Worm (Caenorhabditis elegans) whole organism, mixed stage, embryonic: ENCODE measurements around the gene sma-2.

ENCODE experiments used
- M03D4.4 ChIP-seq: sonication (generic microtip); optimal IDR thresholded peaks from 2 replicates; lab custom pipeline; 2017; ENCODE audit warnings: mild to moderate bottlenecking, missing genetic modification characterization, missing compliant biosample characterization
- bed-3 ChIP-seq: fragments of 200-800 bp; sonication (Bioruptor generic); optimal IDR thresholded peaks from 3 replicates; lab custom pipeline; 2018; ENCODE audit warnings: mild to moderate bottlenecking, missing genetic modification characterization, moderate library complexity, missing compliant biosample characterization
- ceh-39 ChIP-seq: fragments of 150-350 bp; optimal IDR thresholded peaks from 2 replicates; lab custom pipeline; 2014; ENCODE audit warnings: missing biosample characterization, missing genetic modification characterization
- ceh-43 ChIP-seq: fragments of 200-800 bp; sonication (Bioruptor generic); optimal IDR thresholded peaks from 2 replicates; lab custom pipeline; 2018; ENCODE audit warnings: mild to moderate bottlenecking, missing genetic modification characterization, moderate library complexity, missing compliant biosample characterization
- ceh-83 ChIP-seq: fragments of 200-800 bp; sonication (Bioruptor generic); optimal IDR thresholded peaks from 2 replicates; lab custom pipeline; 2018; ENCODE audit warnings: mild to moderate bottlenecking, missing genetic modification characterization, missing compliant biosample characterization
- ces-1 ChIP-seq: fragments of 150-350 bp; optimal IDR thresholded peaks from 2 replicates; lab custom pipeline; 2014; ENCODE audit warnings: missing biosample characterization, missing genetic modification reagents, missing genetic modification characterization
- cnd-1 ChIP-seq: fragments of 200-800 bp; sonication (Bioruptor generic); optimal IDR thresholded peaks from 2 replicates; lab custom pipeline; 2018; ENCODE audit warnings: mild to moderate bottlenecking, missing genetic modification characterization, missing compliant biosample characterization
- elt-1 ChIP-seq: sonication (generic microtip); optimal IDR thresholded peaks from 2 replicates; lab custom pipeline; 2017; ENCODE audit warnings: missing genetic modification characterization, mild to moderate bottlenecking, missing compliant biosample characterization, antibody characterized with exemption, moderate library complexity, borderline replicate concordance; ENCODE audit not compliant: insufficient read depth
- flh-1 ChIP-seq: fragments of 200-800 bp; sonication (Bioruptor generic); optimal IDR thresholded peaks from 2 replicates; lab custom pipeline; 2018; ENCODE audit warnings: mild to moderate bottlenecking, missing genetic modification characterization, moderate library complexity, missing compliant biosample characterization
- ham-2 ChIP-seq: fragments of 200-800 bp; sonication (Bioruptor generic); optimal IDR thresholded peaks from 2 replicates; lab custom pipeline; 2018; ENCODE audit warnings: mild to moderate bottlenecking, missing genetic modification characterization, missing compliant biosample characterization
- hlh-1 ChIP-seq: fragments of 150-350 bp; optimal IDR thresholded peaks from 2 replicates; lab custom pipeline; 2014; ENCODE audit warnings: missing biosample characterization, missing genetic modification reagents, missing genetic modification characterization
- lin-32 ChIP-seq: fragments of 200-800 bp; sonication (Bioruptor generic); optimal IDR thresholded peaks from 2 replicates; lab custom pipeline; 2018; ENCODE audit warnings: mild to moderate bottlenecking, missing genetic modification characterization, missing compliant biosample characterization
- mab-5 ChIP-seq: fragments of 150-350 bp; optimal IDR thresholded peaks from 2 replicates; lab custom pipeline; 2014; ENCODE audit warnings: missing biosample characterization, missing genetic modification characterization
- mep-1 ChIP-seq: fragments of 150-350 bp; optimal IDR thresholded peaks from 2 replicates; lab custom pipeline; 2017; ENCODE audit warnings: missing biosample characterization, missing genetic modification reagents, missing genetic modification characterization, inconsistent platforms
- mls-2 ChIP-seq: sonication (generic microtip); optimal IDR thresholded peaks from 2 replicates; lab custom pipeline; 2016; ENCODE audit warnings: mild to moderate bottlenecking, missing genetic modification characterization, moderate library complexity, missing compliant biosample characterization
- nhr-12 ChIP-seq: fragments of 150-350 bp; optimal IDR thresholded peaks from 2 replicates; lab custom pipeline; 2014; ENCODE audit warnings: missing biosample characterization, missing genetic modification characterization
- nhr-2 ChIP-seq: fragments of 150-350 bp; optimal IDR thresholded peaks from 2 replicates; lab custom pipeline; 2014; ENCODE audit warnings: missing biosample characterization, missing genetic modification characterization
- nhr-237 ChIP-seq: fragments of 150-350 bp; optimal IDR thresholded peaks from 2 replicates; lab custom pipeline; 2014; ENCODE audit warnings: missing biosample characterization, missing genetic modification characterization
- nhr-28 ChIP-seq: fragments of 150-350 bp; optimal IDR thresholded peaks from 2 replicates; lab custom pipeline; 2014; ENCODE audit warnings: missing biosample characterization, missing genetic modification characterization
- nhr-76 ChIP-seq: sonication (generic microtip); optimal IDR thresholded peaks from 2 replicates; lab custom pipeline; 2017; ENCODE audit warnings: missing biosample characterization, missing genetic modification characterization
- pha-4 ChIP-seq: fragments of 150-350 bp; optimal IDR thresholded peaks from 2 replicates; lab custom pipeline; 2018; ENCODE audit warnings: missing biosample characterization, missing genetic modification reagents, missing genetic modification characterization
- sem-2 ChIP-seq: fragments of 200-800 bp; sonication (Bioruptor generic); optimal IDR thresholded peaks from 2 replicates; lab custom pipeline; 2018; ENCODE audit warnings: mild to moderate bottlenecking, missing genetic modification characterization, missing compliant biosample characterization
- snpc-4 ChIP-seq: fragments of 150-350 bp; optimal IDR thresholded peaks from 2 replicates; lab custom pipeline; 2014; ENCODE audit warnings: missing biosample characterization, missing genetic modification characterization
- tbx-8 ChIP-seq: fragments of 200-800 bp; sonication (Bioruptor generic); optimal IDR thresholded peaks from 2 replicates; lab custom pipeline; 2018; ENCODE audit warnings: mild to moderate bottlenecking, missing genetic modification characterization, moderate library complexity, missing compliant biosample characterization
- unc-120 ChIP-seq: sonication (generic microtip); optimal IDR thresholded peaks from 2 replicates; lab custom pipeline; 2017; ENCODE audit warnings: missing genetic modification characterization, missing compliant biosample characterization; ENCODE audit not compliant: poor library complexity, severe bottlenecking
- unc-39 ChIP-seq: fragments of 150-350 bp; optimal IDR thresholded peaks from 2 replicates; lab custom pipeline; 2014; ENCODE audit warnings: missing biosample characterization, missing genetic modification characterization
- unc-62 ChIP-seq: fragments of 150-350 bp; optimal IDR thresholded peaks from 2 replicates; lab custom pipeline; 2014; ENCODE audit warnings: missing biosample characterization, missing genetic modification reagents, missing genetic modification characterization
- zip-8 ChIP-seq: fragments of 150-350 bp; optimal IDR thresholded peaks from 2 replicates; lab custom pipeline; 2014; ENCODE audit warnings: missing biosample characterization, missing genetic modification characterization

The sma-2 gene

ce11 chrIII:8716084-8716483, 33.4 kb upstream of the sma-2 start, which contains the start of gene B0303.14:
TSS of gene B0303.14 (minus strand) at chrIII:8716184.
- TF ChIP-seq ham-2 = no peak
- TF ChIP-seq cnd-1 (tag; lab: Kevin White, UChicago) = no peak
- no peak for TF ChIP-seq mep-1
- TF ChIP-seq elt-1 = no peak
- TF ChIP-seq tbx-8 = no peak
- no peak for TF ChIP-seq mls-2 (tag; lab: Kevin White, UChicago)
- TF ChIP-seq unc-62 (GFP tag; lab: Kevin White, UChicago) = no peak
- TF ChIP-seq hlh-1 (tag; lab: Kevin White, UChicago) = no peak
- no peak for TF ChIP-seq zip-8 (tag; lab: Kevin White, UChicago)
- TF ChIP-seq bed-3 (GFP tag; lab: Kevin White, UChicago) = no peak
- no peak for TF ChIP-seq nhr-28 (tag; lab: Kevin White, UChicago)
- TF ChIP-seq nhr-76 (tag; lab: Kevin White, UChicago) = no peak
- TF ChIP-seq lin-32 (GFP tag; lab: Kevin White, UChicago) = no peak
- no peak for TF ChIP-seq pha-4 (tag; lab: Kevin White, UChicago)
- no peak for TF ChIP-seq mab-5 (tag; lab: Kevin White, UChicago)
- no peak for TF ChIP-seq nhr-237 (tag; lab: Kevin White, UChicago)

ce11 chrIII:8717231-8717694, 32.2 kb upstream of the sma-2 start, which contains the start of gene mrpl-11:
TSS of gene mrpl-11 (plus strand) at chrIII:8717644.
- no peak for TF ChIP-seq nhr-12 (tag; lab: Kevin White, UChicago)
- no peak for TF ChIP-seq nhr-76 (tag; lab: Kevin White, UChicago)

- TF ChIP-seq nhr-2 (no peak), ceh-39 (no peak), mep-1 (no peak), ceh-83 (no peak), ces-1 (GFP tag; lab: Kevin White, UChicago) (no peak), unc-62 (GFP tag; lab: Kevin White, UChicago) (no peak), cnd-1 (tag; lab: Kevin White, UChicago) (no peak), tbx-8 (no peak), hlh-1 (tag; lab: Kevin White, UChicago) (no peak), nhr-12 (tag; lab: Kevin White, UChicago) (no peak), bed-3 (GFP tag; lab: Kevin White, UChicago) (no peak), nhr-28 (tag; lab: Kevin White, UChicago) (no peak)
- TF ChIP-seq, all 35 proteins: peak for 0
Observed at ce11 chrIII:8718592-8718991, 30.9 kb upstream of the sma-2 start.

- no peak for TF ChIP-seq M03D4.4 (tag; lab: Kevin White, UChicago)
- no peak for TF ChIP-seq pha-4 (tag; lab: Kevin White, UChicago)
- TF ChIP-seq nhr-237 (tag; lab: Kevin White, UChicago) = no peak
- TF ChIP-seq nhr-2 = no peak
- TF ChIP-seq unc-39 (tag; lab: Kevin White, UChicago) = no peak
- no peak for TF ChIP-seq ceh-43 (GFP tag; lab: Kevin White, UChicago)
- no peak for TF ChIP-seq nhr-76 (tag; lab: Kevin White, UChicago)
- no peak for TF ChIP-seq sem-2 (GFP tag; lab: Kevin White, UChicago)
- no peak for TF ChIP-seq flh-1 (GFP tag; lab: Kevin White, UChicago)
Observed at ce11 chrIII:8719105-8719504, 30.4 kb upstream of the sma-2 start.

ce11 chrIII:8719769-8720252, 29.7 kb upstream of the sma-2 start, which contains the start of gene hipr-1:
TSS of gene hipr-1 (plus strand) at chrIII:8720202.
- peak; percentile 54 for TF ChIP-seq pha-4 (tag; lab: Kevin White, UChicago)
- no peak for TF ChIP-seq unc-120 (tag; lab: Kevin White, UChicago)
- TF ChIP-seq, all 35 proteins: peak for 1

- no peak for TF ChIP-seq sem-2 (GFP tag; lab: Kevin White, UChicago)
- TF ChIP-seq ces-1 (GFP tag; lab: Kevin White, UChicago) = no peak
- TF ChIP-seq snpc-4 (tag; lab: Kevin White, UChicago) = no peak
- no peak for TF ChIP-seq pha-4 (tag; lab: Kevin White, UChicago)
- no peak for TF ChIP-seq cnd-1 (tag; lab: Kevin White, UChicago)
- no peak for TF ChIP-seq unc-120 (tag; lab: Kevin White, UChicago)
- TF ChIP-seq zip-8 (tag; lab: Kevin White, UChicago) = no peak
- TF ChIP-seq ham-2 = no peak
- TF ChIP-seq nhr-2 = no peak
- TF ChIP-seq nhr-237 (tag; lab: Kevin White, UChicago) = no peak
Observed at ce11 chrIII:8725224-8725623, 24.3 kb upstream of the sma-2 start.
